Worm (Caenorhabditis elegans): ENCODE data around the gene gdi-1.
A peak's percentile ranks its signal among the peaks of the same experiment; 100 is the strongest.
"Not testable (repeated sequence)": the region's sequence is repeated elsewhere in the genome, so short reads cannot be mapped to it uniquely, and the experiment has no call there.

gdi-1 gene

ce11 chrIV:14757786-14758185 lies 34.9 kb downstream of the gdi-1 start:
- no peak for TF ChIP-seq zfh-2 (GFP tag; conservative IDR thresholded peaks at IDR 0.05)
- peak; percentile 67; the same call in 1 of the 2 replicates for TF ChIP-seq attf-6 (GFP tag; IDR thresholded peaks at IDR 0.05)

- TF ChIP-seq snpc-4 (GFP tag; optimal IDR thresholded peaks at IDR 0.05) (peak; percentile 78), snpc-4 (tag; optimal IDR thresholded peaks at IDR 0.05) (peak in 3 of 4 experiments; percentile 89 to 93 (median 91)), efl-1 (GFP tag; optimal IDR thresholded peaks at IDR 0.05) (peak; percentile 8), ztf-25 (GFP tag; IDR thresholded peaks at IDR 0.05) (no peak), attf-6 (GFP tag; IDR thresholded peaks at IDR 0.05) (peak; percentile 88), K12H6.12 (tag; optimal IDR thresholded peaks at IDR 0.05) (no peak), tbp1 (GFP tag; optimal IDR thresholded peaks at IDR 0.05) (peak; percentile 10), ztf-22 (GFP tag; optimal IDR thresholded peaks at IDR 0.05) (no peak), repo-1 (tag; optimal IDR thresholded peaks at IDR 0.05) (no peak), tbx-9 (tag; optimal IDR thresholded peaks at IDR 0.05; ENCODE audit: borderline replicate concordance) (no peak), rec-8 (tag; optimal IDR thresholded peaks at IDR 0.05) (no peak), ztf-28 (GFP tag; IDR thresholded peaks at IDR 0.05) (no peak), egl-18 (GFP tag; IDR thresholded peaks at IDR 0.05) (no peak), mxl-1 (tag; optimal IDR thresholded peaks at IDR 0.05) (no peak), cebp-1 (GFP tag; IDR thresholded peaks at IDR 0.05) (no peak), cebp-1 (tag; optimal IDR thresholded peaks at IDR 0.05) (no peak), madf-6 (GFP tag; IDR thresholded peaks at IDR 0.05) (peak; percentile 56; the same call in 1 of the 2 replicates), rpc-1 (optimal IDR thresholded peaks at IDR 0.05) (no peak), rpc-1 (tag; optimal IDR thresholded peaks at IDR 0.05) (no peak), lsl-1 (GFP tag; optimal IDR thresholded peaks at IDR 0.05) (peak; percentile 79), cebp-2 (GFP tag; IDR thresholded peaks at IDR 0.05) (no peak), unc-130 (GFP tag; optimal IDR thresholded peaks at IDR 0.05) (no peak), lin-35 (GFP tag; optimal IDR thresholded peaks at IDR 0.05) (no peak), gei-17 (GFP tag; optimal IDR thresholded peaks at IDR 0.05) (no peak), ama-1 (optimal IDR thresholded peaks at IDR 0.05) (no peak), ama-1 (GFP tag; optimal IDR thresholded peaks at IDR 0.05) (no peak), F37B4.10 (GFP tag; IDR thresholded peaks at IDR 0.05) (no peak), hsf-1 (GFP tag; IDR thresholded peaks at IDR 0.05) (no peak), nfyb-1 (GFP tag; IDR thresholded peaks at IDR 0.05) (no peak)
Observed at ce11 chrIV:14754912-14755311, 37.8 kb downstream of the gdi-1 start, which contains the start of gene Y57G11C.499. Gene Y57G11C.499 (minus strand): TSS chrIV:14754934.

- TF ChIP-seq snpc-4 (GFP tag; optimal IDR thresholded peaks at IDR 0.05): not testable (repeated sequence)
- TF ChIP-seq snpc-4 (tag; optimal IDR thresholded peaks at IDR 0.05) (peak in 2 of 4 experiments; percentile 81 to 94), egrh-3 (GFP tag; IDR thresholded peaks at IDR 0.05) (peak; percentile 51; the same call in 1 of the 2 replicates), attf-6 (GFP tag; IDR thresholded peaks at IDR 0.05) (peak; percentile 90)
Observed at ce11 chrIV:14747578-14748208, 45.0 kb downstream of the gdi-1 start.

- TF ChIP-seq athp-1 (tag; optimal IDR thresholded peaks at IDR 0.05) (no peak), attf-5 (GFP tag; optimal IDR thresholded peaks at IDR 0.05) (no peak), bed-2 (GFP tag; IDR thresholded peaks at IDR 0.05) (no peak), attf-3 (GFP tag; conservative IDR thresholded peaks at IDR 0.05) (no peak), efl-1 (GFP tag; optimal IDR thresholded peaks at IDR 0.05) (no peak), ceh-40 (GFP tag; IDR thresholded peaks at IDR 0.05) (no peak), snpc-3.4 (tag; optimal IDR thresholded peaks at IDR 0.05) (no peak), F49E8.2 (tag; optimal IDR thresholded peaks at IDR 0.05; ENCODE audit: insufficient read depth) (no peak), nhr-90 (tag; optimal IDR thresholded peaks at IDR 0.05) (no peak), F33H1.4 (GFP tag; IDR thresholded peaks at IDR 0.05) (no peak), snpc-1.3 (tag; optimal IDR thresholded peaks at IDR 0.05; ENCODE audit: insufficient read depth) (no peak), zim-3 (tag; optimal IDR thresholded peaks at IDR 0.05) (no peak), T07F8.4 (tag; optimal IDR thresholded peaks at IDR 0.05) (no peak), madf-6 (GFP tag; IDR thresholded peaks at IDR 0.05) (no peak), mel-28 (tag; optimal IDR thresholded peaks at IDR 0.05; ENCODE audit: borderline replicate concordance) (no peak), lin-54 (GFP tag; optimal IDR thresholded peaks at IDR 0.05) (no peak)
Observed at ce11 chrIV:14741926-14742325, 50.8 kb downstream of the gdi-1 start.

Measured in whole organism, young adult.